Worm (Caenorhabditis elegans) whole organism, mixed stage, embryonic: ENCODE data around the gene spat-1.

Experiments used
- nhr-2 ChIP-seq: fragments of 150-350 bp; optimal IDR thresholded peaks from 2 replicates; lab custom pipeline; 2014; ENCODE audit warnings: missing biosample characterization, missing genetic modification characterization
- nhr-237 ChIP-seq: fragments of 150-350 bp; optimal IDR thresholded peaks from 2 replicates; lab custom pipeline; 2014; ENCODE audit warnings: missing biosample characterization, missing genetic modification characterization
- unc-62 ChIP-seq: fragments of 150-350 bp; optimal IDR thresholded peaks from 2 replicates; lab custom pipeline; 2014; ENCODE audit warnings: missing biosample characterization, missing genetic modification reagents, missing genetic modification characterization

ce11 chrII:14573315-14573714 lies 44.8 kb downstream of the spat-1 start, which contains the start of gene madf-5:
- TF ChIP-seq unc-62 (GFP tag; lab: Kevin White, UChicago) (no peak), nhr-2 (tag; lab: Kevin White, UChicago) (no peak), nhr-237 (tag; lab: Kevin White, UChicago) (no peak)
